Worm (Caenorhabditis elegans): Measurements from ENCODE around the gene Y55B1BR.6.
A peak's percentile ranks its signal among the peaks of the same experiment; 100 is the strongest.

Y55B1BR.6 gene

DNA sequence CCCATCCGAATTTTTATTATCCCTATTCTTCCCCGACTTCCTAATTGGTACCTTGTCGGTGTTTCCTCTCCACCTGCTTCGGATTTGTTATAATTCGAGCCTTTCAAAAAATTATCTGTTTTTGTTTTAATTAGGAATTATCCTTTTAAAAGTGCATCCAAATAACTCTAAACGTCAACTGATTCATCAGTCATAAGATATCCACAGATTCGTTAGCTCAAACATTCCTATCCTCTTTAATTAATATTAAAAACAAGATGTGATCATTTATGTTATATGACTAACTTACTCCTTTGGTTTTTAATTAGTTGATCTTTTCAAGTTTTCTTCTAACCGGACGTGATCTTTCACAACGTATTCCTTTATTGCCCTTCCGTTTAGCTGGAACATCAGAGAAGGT, 16.8 kb downstream of the Y55B1BR.6 start:
- TF ChIP-seq pat-9 (tag; optimal IDR thresholded peaks at IDR 0.05) (no peak), nhr-232 (tag; optimal IDR thresholded peaks at IDR 0.05) (no peak), K02D7.2 (tag; optimal IDR thresholded peaks at IDR 0.05) (no peak), ceh-18 (tag; optimal IDR thresholded peaks at IDR 0.05) (no peak), hlh-30 (tag; optimal IDR thresholded peaks at IDR 0.05; ENCODE audit: insufficient read depth) (no peak), ceh-24 (tag; optimal IDR thresholded peaks at IDR 0.05) (no peak)

DNA sequence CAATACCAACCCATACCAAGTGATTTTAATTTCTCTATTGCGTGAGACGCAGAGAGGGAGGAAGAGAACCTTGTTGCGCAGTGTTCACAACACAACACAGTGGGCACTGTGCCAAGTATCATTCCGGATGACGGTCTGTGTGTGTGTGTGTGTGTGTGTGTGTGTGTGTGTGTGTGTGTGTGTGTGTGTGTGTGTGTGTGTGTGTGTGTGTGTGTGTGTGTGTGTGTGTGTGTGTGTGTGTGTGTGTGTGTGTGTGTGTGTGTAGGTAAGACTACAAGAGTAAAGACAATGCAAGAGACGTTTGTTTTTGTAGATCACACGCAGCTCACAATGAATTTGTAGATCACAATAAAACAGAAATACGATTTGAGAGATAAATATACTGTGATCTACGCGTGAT, 18.1 kb downstream of the Y55B1BR.6 start:
- TF ChIP-seq che-1 (tag; optimal IDR thresholded peaks at IDR 0.05) (peak; percentile 50), pha-2 (tag; optimal IDR thresholded peaks at IDR 0.05) (peak; percentile 45), ceh-6 (GFP tag; optimal IDR thresholded peaks at IDR 0.05) (peak; percentile 62), pat-9 (tag; optimal IDR thresholded peaks at IDR 0.05) (peak; percentile 21), hlh-13 (GFP tag; optimal IDR thresholded peaks at IDR 0.05) (peak; percentile 59), ceh-19 (GFP tag; optimal IDR thresholded peaks at IDR 0.05) (peak; percentile 25), sox-4 (tag; optimal IDR thresholded peaks at IDR 0.05) (peak; percentile 48), T23F11.4 (GFP tag; optimal IDR thresholded peaks at IDR 0.05) (peak; percentile 3), lin-11 (tag; optimal IDR thresholded peaks at IDR 0.05) (peak; percentile 37), gmeb-2 (tag; optimal IDR thresholded peaks at IDR 0.05) (peak; percentile 54), C38D4.7 (GFP tag; optimal IDR thresholded peaks at IDR 0.05) (peak; percentile 40), K02D7.2 (tag; optimal IDR thresholded peaks at IDR 0.05) (peak; percentile 48), ceh-24 (tag; optimal IDR thresholded peaks at IDR 0.05) (peak; percentile 4)

DNA sequence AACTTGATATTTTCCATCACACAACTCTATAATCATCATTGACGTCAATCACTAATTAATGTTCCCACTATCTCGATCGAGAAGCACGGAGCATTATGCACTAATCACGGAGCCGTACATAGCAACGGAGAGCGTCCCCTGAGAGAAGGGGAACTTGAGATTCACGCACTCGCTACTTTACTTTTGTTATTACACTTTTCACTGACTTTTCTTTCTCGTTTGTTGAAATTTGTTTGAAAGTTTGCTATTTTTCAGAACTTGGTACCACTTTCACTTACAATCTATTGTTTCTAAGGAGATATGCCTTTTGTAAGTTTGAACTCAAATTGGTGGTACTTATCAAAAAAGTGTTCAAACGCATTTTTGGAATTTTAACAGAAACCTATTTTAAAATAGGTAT, 19.5 kb downstream of the Y55B1BR.6 start, which contains the start of gene Y55B1BR.8:
Gene Y55B1BR.8 (plus strand): TSS at position 301 of the 400 bp plus-strand sequence.
- TF ChIP-seq nfya-1 (tag; optimal IDR thresholded peaks at IDR 0.05) (no peak), unc-42 (tag; optimal IDR thresholded peaks at IDR 0.05) (no peak)

DNA sequence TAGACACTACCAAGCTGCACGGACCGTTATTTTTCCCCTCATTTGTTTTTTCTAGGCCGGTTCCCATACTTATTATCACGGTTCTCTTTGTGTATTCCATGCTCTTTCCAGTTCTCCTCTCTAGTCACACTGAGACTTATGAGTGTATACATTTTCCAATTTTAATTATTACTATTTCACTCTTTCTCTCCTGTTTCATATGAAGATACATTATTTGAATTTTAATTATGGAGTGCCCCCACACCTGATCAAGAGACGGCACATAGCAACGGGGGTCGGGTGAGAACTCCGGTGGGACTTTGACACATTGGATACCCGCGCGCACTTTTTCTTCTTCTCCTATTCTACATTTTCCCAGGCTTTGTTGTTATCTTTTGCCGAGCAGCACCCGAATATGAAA, 23.7 kb downstream of the Y55B1BR.6 start, which contains the start of gene affl-1:
Gene affl-1 (plus strand): TSS at position 301 of the 400 bp plus-strand sequence.
- TF ChIP-seq elt-2 (tag; optimal IDR thresholded peaks at IDR 0.05) (no peak), ceh-18 (tag; optimal IDR thresholded peaks at IDR 0.05) (no peak), C38D4.7 (GFP tag; optimal IDR thresholded peaks at IDR 0.05) (no peak)

DNA sequence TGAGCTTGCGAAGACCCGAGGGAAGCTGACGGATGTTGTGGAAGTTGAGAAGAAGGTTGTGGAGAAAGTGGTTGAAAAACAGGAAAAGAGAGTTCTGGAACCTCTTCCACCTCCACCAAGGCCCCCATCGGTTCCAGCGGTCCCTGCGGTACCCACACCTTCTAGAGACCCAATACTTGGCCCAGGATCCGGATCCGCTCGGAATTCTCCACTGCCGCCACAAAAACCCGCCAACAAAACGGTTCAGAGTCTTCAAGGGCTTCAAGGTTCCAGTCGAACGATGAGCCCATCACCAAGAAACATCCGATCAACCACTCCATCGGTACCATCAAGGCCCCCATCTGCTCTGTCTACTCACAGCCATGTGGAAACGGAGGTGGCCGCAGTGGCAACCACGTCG, 26.6 kb downstream of the Y55B1BR.6 start:
- no peak for TF ChIP-seq ceh-34 (tag; optimal IDR thresholded peaks at IDR 0.05)
- TF ChIP-seq ceh-30 (tag; optimal IDR thresholded peaks at IDR 0.05): no peak
- no peak for TF ChIP-seq elt-2 (tag; optimal IDR thresholded peaks at IDR 0.05)
- TF ChIP-seq C08G9.2 (tag; optimal IDR thresholded peaks at IDR 0.05): no peak
- no peak for TF ChIP-seq hlh-6 (tag; optimal IDR thresholded peaks at IDR 0.05)
- TF ChIP-seq ceh-9 (tag; optimal IDR thresholded peaks at IDR 0.05): no peak
- TF ChIP-seq pat-9 (tag; optimal IDR thresholded peaks at IDR 0.05): no peak
- no peak for TF ChIP-seq ets-4 (tag; optimal IDR thresholded peaks at IDR 0.05)
- no peak for TF ChIP-seq sox-4 (tag; optimal IDR thresholded peaks at IDR 0.05)
- TF ChIP-seq sdc-2 (tag; optimal IDR thresholded peaks at IDR 0.05): no peak
- no peak for TF ChIP-seq F13H6.1 (tag; optimal IDR thresholded peaks at IDR 0.05)
- TF ChIP-seq Y22D7AL.16 (tag; optimal IDR thresholded peaks at IDR 0.05): no peak
- TF ChIP-seq unc-86 (tag; optimal IDR thresholded peaks at IDR 0.05): no peak
- TF ChIP-seq lim-6 (tag; optimal IDR thresholded peaks at IDR 0.05): no peak
- TF ChIP-seq unc-3 (GFP tag; conservative IDR thresholded peaks at IDR 0.05): no peak
- TF ChIP-seq unc-3 (tag; optimal IDR thresholded peaks at IDR 0.05): no peak
- no peak for TF ChIP-seq npax-4 (tag; optimal IDR thresholded peaks at IDR 0.05)

Data from whole organism, late embryonic.